Worm (Caenorhabditis elegans) whole organism, young adult: Measurements from ENCODE around the gene F13A2.5.

Source experiments
- B0261.1 ChIP-seq: sonication (generic microtip); optimal IDR thresholded peaks from 2 replicates; lab custom pipeline; 2016; ENCODE audit warnings: mild to moderate bottlenecking, missing genetic modification characterization, moderate library complexity, missing compliant biosample characterization
- B0336.3 ChIP-seq: fragments of 200-800 bp; sonication (Bioruptor generic); IDR thresholded peaks from 2 replicates; pipeline ENCODE4 v1.3.6; 2022; ENCODE audit warnings: missing genetic modification characterization, missing compliant biosample characterization
- C06A6.2 ChIP-seq: fragments of 200-800 bp; sonication (Bioruptor generic); conservative IDR thresholded peaks from 2 replicates; pipeline ENCODE4 v1.3.6; 2022; ENCODE audit warnings: missing genetic modification characterization, missing compliant biosample characterization
- F37B4.10 ChIP-seq: fragments of 200-800 bp; sonication (Bioruptor generic); IDR thresholded peaks from 2 replicates; pipeline ENCODE4 v1.3.6; 2022; ENCODE audit warnings: missing genetic modification characterization, missing compliant biosample characterization
- F49E8.2 ChIP-seq: sonication (generic microtip); optimal IDR thresholded peaks from 3 replicates; lab custom pipeline; 2017; ENCODE audit warnings: missing genetic modification characterization, mild to moderate bottlenecking, missing compliant biosample characterization, antibody characterized with exemption, moderate library complexity; ENCODE audit not compliant: insufficient read depth
- F55B11.4 ChIP-seq: sonication (generic microtip); optimal IDR thresholded peaks from 2 replicates; lab custom pipeline; 2016; ENCODE audit warnings: missing compliant biosample characterization, missing genetic modification characterization, borderline replicate concordance; ENCODE audit not compliant: insufficient read depth
- K11D2.4 ChIP-seq: fragments of 200-800 bp; sonication (Bioruptor generic); IDR thresholded peaks from 2 replicates; pipeline ENCODE4 v1.3.6; 2022; ENCODE audit warnings: missing genetic modification reagents, missing genetic modification characterization, missing compliant biosample characterization
- K12H6.12 ChIP-seq: fragments of 200-800 bp; sonication (Bioruptor generic); optimal IDR thresholded peaks from 2 replicates; lab custom pipeline; 2018; ENCODE audit warnings: mild to moderate bottlenecking, missing genetic modification characterization, missing compliant biosample characterization
- Y53F4B.3 ChIP-seq: fragments of 200-800 bp; sonication (Bioruptor generic); IDR thresholded peaks from 2 replicates; pipeline ENCODE4 v1.3.6; 2022; ENCODE audit warnings: missing genetic modification reagents, missing genetic modification characterization, missing compliant biosample characterization
- Y53G8AR.9 ChIP-seq: fragments of 200-800 bp; sonication (Bioruptor generic); conservative IDR thresholded peaks from 2 replicates; pipeline ENCODE4 v1.3.6; 2022; ENCODE audit warnings: missing genetic modification reagents, missing genetic modification characterization, missing compliant biosample characterization
- Y79H2A.3 ChIP-seq: fragments of 200-800 bp; sonication (Bioruptor generic); conservative IDR thresholded peaks from 2 replicates; pipeline ENCODE4 v1.3.6; 2022; ENCODE audit warnings: missing genetic modification reagents, missing genetic modification characterization, missing compliant biosample characterization
- ama-1 ChIP-seq, 3 experiments: fragments of 150-350 bp in 1 of 3; sonication (generic microtip) in 2 of 3; optimal IDR thresholded peaks; 2 replicates each; lab custom pipeline; 2014 to 2018; ENCODE audit warnings: missing biosample characterization in 2 of 3, missing genetic modification characterization in 2 of 3, missing genetic modification reagents in 2 of 3
- aptf-2 ChIP-seq: fragments of 200-800 bp; sonication (Bioruptor generic); conservative IDR thresholded peaks from 2 replicates; pipeline ENCODE4 v1.3.6; 2022; ENCODE audit warnings: missing genetic modification reagents, missing genetic modification characterization, missing compliant biosample characterization
- athp-1 ChIP-seq: sonication (generic microtip); optimal IDR thresholded peaks from 2 replicates; lab custom pipeline; 2017; ENCODE audit warnings: mild to moderate bottlenecking, missing genetic modification characterization, missing compliant biosample characterization
- attf-5 ChIP-seq: fragments of 200-800 bp; sonication (Bioruptor generic); optimal IDR thresholded peaks from 2 replicates; lab custom pipeline; 2018; ENCODE audit warnings: mild to moderate bottlenecking, missing genetic modification characterization, missing compliant biosample characterization
- bed-1 ChIP-seq: fragments of 200-800 bp; sonication (Bioruptor generic); IDR thresholded peaks from 2 replicates; pipeline ENCODE4 v1.3.6; 2022; ENCODE audit warnings: missing genetic modification reagents, missing genetic modification characterization, missing compliant biosample characterization
- cebp-1 ChIP-seq, 2 experiments: fragments of 200-800 bp in 1 of 2; sonication (Bioruptor generic) in 1 of 2; sonication (generic microtip) in 1 of 2; IDR thresholded peaks in 1 of 2; optimal IDR thresholded peaks in 1 of 2; 2 replicates each; pipeline versions ENCODE4 v1.3.6 to Lab custom; 2017 to 2022; ENCODE audit warnings: missing compliant biosample characterization in 2 of 2, missing genetic modification characterization in 2 of 2, mild to moderate bottlenecking in 1 of 2, missing genetic modification reagents in 1 of 2, moderate library complexity in 1 of 2
- ceh-27 ChIP-seq: fragments of 200-800 bp; sonication (Bioruptor generic); optimal IDR thresholded peaks from 2 replicates; lab custom pipeline; 2018; ENCODE audit warnings: mild to moderate bottlenecking, missing genetic modification characterization, moderate library complexity, missing compliant biosample characterization
- ceh-40 ChIP-seq: fragments of 200-800 bp; sonication (Bioruptor generic); IDR thresholded peaks from 2 replicates; pipeline ENCODE4 v1.3.6; 2022; ENCODE audit warnings: missing genetic modification characterization, missing compliant biosample characterization
- ceh-58 ChIP-seq: fragments of 200-800 bp; sonication (Bioruptor generic); IDR thresholded peaks from 2 replicates; pipeline ENCODE4 v1.3.6; 2022; ENCODE audit warnings: missing genetic modification characterization, missing compliant biosample characterization
- ceh-91 ChIP-seq: fragments of 200-800 bp; sonication (Bioruptor generic); IDR thresholded peaks from 2 replicates; pipeline ENCODE4 v1.3.6; 2022; ENCODE audit warnings: missing genetic modification reagents, missing genetic modification characterization, missing compliant biosample characterization
- chd-7 ChIP-seq: sonication (generic microtip); optimal IDR thresholded peaks from 2 replicates; lab custom pipeline; 2016; ENCODE audit warnings: mild to moderate bottlenecking, missing genetic modification characterization, moderate library complexity, missing compliant biosample characterization
- dpff-1 ChIP-seq: sonication (generic microtip); optimal IDR thresholded peaks from 2 replicates; lab custom pipeline; 2017; ENCODE audit warnings: mild to moderate bottlenecking, missing genetic modification characterization, missing compliant biosample characterization
- dpl-1 ChIP-seq: fragments of 150-350 bp; optimal IDR thresholded peaks from 2 replicates; lab custom pipeline; 2014; ENCODE audit warnings: missing biosample characterization, missing genetic modification reagents, missing genetic modification characterization
- ets-4 ChIP-seq: fragments of 200-800 bp; sonication (Bioruptor generic); optimal IDR thresholded peaks from 2 replicates; lab custom pipeline; 2018; ENCODE audit warnings: mild to moderate bottlenecking, missing genetic modification characterization, missing compliant biosample characterization
- fkh-3 ChIP-seq: sonication (generic microtip); optimal IDR thresholded peaks from 2 replicates; lab custom pipeline; 2016; ENCODE audit warnings: mild to moderate bottlenecking, missing genetic modification characterization, missing compliant biosample characterization
- gei-17 ChIP-seq: fragments of 200-800 bp; sonication (Bioruptor generic); optimal IDR thresholded peaks from 2 replicates; lab custom pipeline; 2018; ENCODE audit warnings: mild to moderate bottlenecking, missing genetic modification characterization, missing compliant biosample characterization
- him-1 ChIP-seq: sonication (generic microtip); optimal IDR thresholded peaks from 2 replicates; lab custom pipeline; 2016; ENCODE audit warnings: missing genotype, missing genetic modification reagents, missing genetic modification characterization, missing compliant biosample characterization
- hlh-12 ChIP-seq: sonication (generic microtip); optimal IDR thresholded peaks from 2 replicates; lab custom pipeline; 2016; ENCODE audit warnings: missing genetic modification characterization, missing compliant biosample characterization
- hrde-1 ChIP-seq: sonication (generic microtip); optimal IDR thresholded peaks from 2 replicates; lab custom pipeline; 2016; ENCODE audit warnings: missing genetic modification characterization, mild to moderate bottlenecking, missing compliant biosample characterization, moderate library complexity, missing genotype, missing genetic modification reagents, borderline replicate concordance
- lin-54 ChIP-seq: fragments of 200-800 bp; sonication (Bioruptor generic); optimal IDR thresholded peaks from 2 replicates; lab custom pipeline; 2018; ENCODE audit warnings: mild to moderate bottlenecking, missing genetic modification characterization, missing compliant biosample characterization
- lsy-27 ChIP-seq: sonication (generic microtip); optimal IDR thresholded peaks from 2 replicates; lab custom pipeline; 2017; ENCODE audit warnings: missing genetic modification characterization, mild to moderate bottlenecking, missing compliant biosample characterization, antibody characterized with exemption, missing genotype, borderline replicate concordance; ENCODE audit not compliant: insufficient read depth
- madf-10 ChIP-seq: sonication (generic microtip); optimal IDR thresholded peaks from 2 replicates; lab custom pipeline; 2016; ENCODE audit warnings: mild to moderate bottlenecking, missing genetic modification characterization, missing compliant biosample characterization
- mcd-1 ChIP-seq: fragments of 200-800 bp; sonication (Bioruptor generic); IDR thresholded peaks from 2 replicates; pipeline ENCODE4 v1.3.6; 2022; ENCODE audit warnings: missing genetic modification reagents, missing genetic modification characterization, missing compliant biosample characterization
- mxl-1 ChIP-seq: sonication (generic microtip); optimal IDR thresholded peaks from 2 replicates; lab custom pipeline; 2016; ENCODE audit warnings: missing genetic modification characterization, missing compliant biosample characterization
- nfya-2 ChIP-seq: fragments of 200-800 bp; sonication (Bioruptor generic); IDR thresholded peaks from 2 replicates; pipeline ENCODE4 v1.3.6; 2022; ENCODE audit warnings: missing genetic modification reagents, missing genetic modification characterization, missing compliant biosample characterization
- nhr-120 ChIP-seq: fragments of 200-800 bp; sonication (Bioruptor generic); IDR thresholded peaks from 2 replicates; pipeline ENCODE4 v1.3.6; 2022; ENCODE audit warnings: missing genetic modification characterization, missing compliant biosample characterization
- nhr-80 ChIP-seq: sonication (generic microtip); optimal IDR thresholded peaks from 2 replicates; lab custom pipeline; 2016; ENCODE audit warnings: missing genetic modification characterization, missing compliant biosample characterization
- repo-1 ChIP-seq: sonication (generic microtip); optimal IDR thresholded peaks from 2 replicates; lab custom pipeline; 2017; ENCODE audit warnings: mild to moderate bottlenecking, missing genetic modification characterization, missing compliant biosample characterization
- rpc-1 ChIP-seq, 2 experiments: fragments of 150-350 bp in 1 of 2; sonication (generic microtip) in 1 of 2; optimal IDR thresholded peaks; 2 replicates each; lab custom pipeline; 2014 to 2018; ENCODE audit warnings: missing biosample characterization in 1 of 2, missing genetic modification characterization in 1 of 2, missing genetic modification reagents in 1 of 2, missing genotype in 1 of 2
- sdz-38 ChIP-seq: sonication (generic microtip); optimal IDR thresholded peaks from 2 replicates; lab custom pipeline; 2016; ENCODE audit warnings: missing genotype, missing genetic modification characterization, missing compliant biosample characterization
- snpc-3.4 ChIP-seq: sonication (generic microtip); optimal IDR thresholded peaks from 2 replicates; lab custom pipeline; 2017; ENCODE audit warnings: missing genetic modification characterization, mild to moderate bottlenecking, missing compliant biosample characterization, antibody characterized with exemption, moderate library complexity, missing genotype, missing genetic modification reagents
- somi-1 ChIP-seq: fragments of 200-800 bp; sonication (Bioruptor generic); optimal IDR thresholded peaks from 2 replicates; lab custom pipeline; 2018; ENCODE audit warnings: mild to moderate bottlenecking, missing genetic modification characterization, missing compliant biosample characterization
- tbp1 ChIP-seq: fragments of 200-800 bp; sonication (Bioruptor generic); optimal IDR thresholded peaks from 2 replicates; lab custom pipeline; 2018; ENCODE audit warnings: mild to moderate bottlenecking, missing genetic modification characterization, missing compliant biosample characterization
- tbx-9 ChIP-seq: sonication (generic microtip); optimal IDR thresholded peaks from 2 replicates; lab custom pipeline; 2016; ENCODE audit warnings: borderline replicate concordance, missing genetic modification characterization, inconsistent platforms, missing compliant biosample characterization
- tlf-1 ChIP-seq: fragments of 200-800 bp; sonication (Bioruptor generic); optimal IDR thresholded peaks from 2 replicates; lab custom pipeline; 2018; ENCODE audit warnings: mild to moderate bottlenecking, missing genetic modification characterization, missing compliant biosample characterization
- zim-3 ChIP-seq: sonication (generic microtip); optimal IDR thresholded peaks from 2 replicates; lab custom pipeline; 2017; ENCODE audit warnings: mild to moderate bottlenecking, missing genetic modification characterization, moderate library complexity, missing compliant biosample characterization
- ztf-26 ChIP-seq: sonication (generic microtip); optimal IDR thresholded peaks from 2 replicates; lab custom pipeline; 2017; ENCODE audit warnings: missing genetic modification characterization, missing compliant biosample characterization

F13A2.5 gene

ce11 chrV:4373656-4374055, 28.1 kb downstream of the F13A2.5 start (continued):
- TF ChIP-seq cebp-1 (GFP tag; IDR thresholded peaks at IDR 0.05; lab: Robert Waterston, UW): no peak
- TF ChIP-seq cebp-1 (tag; optimal IDR thresholded peaks at IDR 0.05; lab: Kevin White, UChicago): peak; percentile 14
- TF ChIP-seq dpl-1: no peak
- no peak for TF ChIP-seq nhr-80
- no peak for TF ChIP-seq ztf-26 (tag; lab: Kevin White, UChicago)
- no peak for TF ChIP-seq him-1
- no peak for TF ChIP-seq nfya-2 (GFP tag; lab: Robert Waterston, UW)
- no peak for TF ChIP-seq Y53G8AR.9 (GFP tag; lab: Robert Waterston, UW)
- TF ChIP-seq tlf-1 (GFP tag; lab: Kevin White, UChicago): no peak
- TF ChIP-seq hlh-12: no peak
- no peak for TF ChIP-seq ceh-40 (GFP tag; lab: Robert Waterston, UW)
- TF ChIP-seq athp-1: peak; percentile 35
- TF ChIP-seq ama-1 (optimal IDR thresholded peaks at IDR 0.05; lab: Kevin White, UChicago): no peak
- peak; percentile 15 to 52 for TF ChIP-seq ama-1 (GFP tag; optimal IDR thresholded peaks at IDR 0.05; lab: Kevin White, UChicago)
- no peak for TF ChIP-seq B0261.1 (tag; lab: Kevin White, UChicago)
- TF ChIP-seq dpff-1: no peak
- TF ChIP-seq K11D2.4 (GFP tag; lab: Robert Waterston, UW): no peak
- peak; percentile 44 for TF ChIP-seq snpc-3.4 (tag; lab: Kevin White, UChicago)
- no peak for TF ChIP-seq fkh-3 (tag; lab: Kevin White, UChicago)
- TF ChIP-seq Y53F4B.3 (GFP tag; lab: Robert Waterston, UW): no peak
- no peak for TF ChIP-seq bed-1 (GFP tag; lab: Robert Waterston, UW)
- TF ChIP-seq Y79H2A.3 (GFP tag; lab: Robert Waterston, UW): peak; percentile 76; the same call in 1 of the 2 replicates
- no peak for TF ChIP-seq lin-54 (GFP tag; lab: Kevin White, UChicago)
- TF ChIP-seq nhr-120 (GFP tag; lab: Robert Waterston, UW): no peak
- no peak for TF ChIP-seq gei-17 (GFP tag; lab: Kevin White, UChicago)
- no peak for TF ChIP-seq aptf-2
- no peak for TF ChIP-seq ceh-91
- no peak for TF ChIP-seq ets-4
- no peak for TF ChIP-seq F37B4.10 (GFP tag; lab: Robert Waterston, UW)
- TF ChIP-seq ceh-27 (GFP tag; lab: Kevin White, UChicago): no peak
- no peak for TF ChIP-seq madf-10 (tag; lab: Kevin White, UChicago)
- TF ChIP-seq B0336.3 (GFP tag; lab: Robert Waterston, UW): no peak
- no peak for TF ChIP-seq ceh-58 (GFP tag; lab: Robert Waterston, UW)
- TF ChIP-seq somi-1 (GFP tag; lab: Kevin White, UChicago): no peak
- peak; percentile 15 for TF ChIP-seq hrde-1 (tag; lab: Kevin White, UChicago)
- TF ChIP-seq K12H6.12: no peak
- TF ChIP-seq mcd-1 (GFP tag; lab: Robert Waterston, UW): no peak
- TF ChIP-seq lsy-27 (tag; lab: Kevin White, UChicago): no peak
- TF ChIP-seq F55B11.4: no peak
- TF ChIP-seq F49E8.2: peak; percentile 23
- TF ChIP-seq sdz-38: no peak
- no peak for TF ChIP-seq repo-1 (tag; lab: Kevin White, UChicago)
- no peak for TF ChIP-seq rpc-1 (optimal IDR thresholded peaks at IDR 0.05; lab: Kevin White, UChicago)
- no peak for TF ChIP-seq rpc-1 (tag; optimal IDR thresholded peaks at IDR 0.05; lab: Kevin White, UChicago)
- TF ChIP-seq mxl-1 (tag; lab: Kevin White, UChicago): no peak
- TF ChIP-seq chd-7 (tag; lab: Kevin White, UChicago): no peak
- TF ChIP-seq tbp1: no peak
- TF ChIP-seq tbx-9 (tag; lab: Kevin White, UChicago): no peak
- no peak for TF ChIP-seq zim-3 (tag; lab: Kevin White, UChicago)
- TF ChIP-seq C06A6.2 (GFP tag; lab: Robert Waterston, UW): no peak
- no peak for TF ChIP-seq attf-5
